Worm (Caenorhabditis elegans): ENCODE data around the gene irld-51.

The irld-51 gene

ce11 chrII:2991555-2992083, 39.1 kb upstream of the irld-51 start, which contains the start of gene K08A2.2 (continued):
- TF ChIP-seq unc-98 (GFP tag; IDR thresholded peaks at IDR 0.05) (peak; percentile 73), alr-1 (tag; optimal IDR thresholded peaks at IDR 0.05; ENCODE audit: borderline replicate concordance) (no peak), pqm-1 (tag; optimal IDR thresholded peaks at IDR 0.05) (no peak), nhr-47 (tag; optimal IDR thresholded peaks at IDR 0.05) (peak; percentile 48), vab-15 (tag; optimal IDR thresholded peaks at IDR 0.05) (no peak), nhr-237 (tag; optimal IDR thresholded peaks at IDR 0.05) (no peak), nhr-84 (tag; optimal IDR thresholded peaks at IDR 0.05) (no peak), lin-14 (GFP tag; optimal IDR thresholded peaks at IDR 0.05) (no peak), grh-1 (GFP tag; IDR thresholded peaks at IDR 0.05) (no peak), hpl-2 (GFP tag; optimal IDR thresholded peaks at IDR 0.05) (no peak), lin-13 (GFP tag; optimal IDR thresholded peaks at IDR 0.05) (no peak), irx-1 (tag; optimal IDR thresholded peaks at IDR 0.05) (no peak), zag-1 (tag; optimal IDR thresholded peaks at IDR 0.05) (no peak), sup-37 (GFP tag; optimal IDR thresholded peaks at IDR 0.05) (no peak), elt-2 (tag; optimal IDR thresholded peaks at IDR 0.05) (peak; percentile 28), swsn-7 (tag; optimal IDR thresholded peaks at IDR 0.05) (no peak)

ce11 chrII:2990089-2990488, 37.6 kb upstream of the irld-51 start:
- TF ChIP-seq efl-1 (optimal IDR thresholded peaks at IDR 0.05) (no peak), efl-1 (GFP tag; optimal IDR thresholded peaks at IDR 0.05 in 1 of 2) (peak in 1 of 2 experiments; percentile 29), alr-1 (tag; optimal IDR thresholded peaks at IDR 0.05; ENCODE audit: borderline replicate concordance) (no peak)

ce11 chrII:2987854-2988350, 35.4 kb upstream of the irld-51 start, which contains the start of gene lido-7:
Gene lido-7 (plus strand): TSS chrII:2988300.
- TF ChIP-seq C34B4.2 (tag; optimal IDR thresholded peaks at IDR 0.05) = no peak
- no peak for TF ChIP-seq zag-1 (tag; optimal IDR thresholded peaks at IDR 0.05)
- 0 out of 2 replicates have a peak, but pooled peaks have one; percentile 17 for TF ChIP-seq unc-98 (GFP tag; IDR thresholded peaks at IDR 0.05)
- TF ChIP-seq nhr-71 (tag; optimal IDR thresholded peaks at IDR 0.05) = peak; percentile 71
- TF ChIP-seq isw-1 (GFP tag; IDR thresholded peaks at IDR 0.05) = peak; percentile 13; the same call in 1 of the 2 replicates
- peak; percentile 61 to 64 for TF ChIP-seq efl-1 (optimal IDR thresholded peaks at IDR 0.05)
- TF ChIP-seq efl-1 (GFP tag; optimal IDR thresholded peaks at IDR 0.05 in 1 of 2) = peak; percentile 30 to 44
- TF ChIP-seq dpl-1 (GFP tag; optimal IDR thresholded peaks at IDR 0.05) = peak in 2 of 3 experiments; percentile 20 to 31
- peak; percentile 12 for TF ChIP-seq dsc-1 (tag; optimal IDR thresholded peaks at IDR 0.05)
- no peak for TF ChIP-seq F16B12.6 (tag; optimal IDR thresholded peaks at IDR 0.05)
- peak; percentile 74 for TF ChIP-seq nhr-85 (tag)
- no peak for TF ChIP-seq lin-15B (tag; optimal IDR thresholded peaks at IDR 0.05)
- peak; percentile 78 for TF ChIP-seq rnt-1 (tag; optimal IDR thresholded peaks at IDR 0.05)
- TF ChIP-seq hpl-2 (GFP tag; optimal IDR thresholded peaks at IDR 0.05) = no peak
- TF ChIP-seq jun-1 (tag; optimal IDR thresholded peaks at IDR 0.05) = peak; percentile 9
- TF ChIP-seq ztf-4 (tag; optimal IDR thresholded peaks at IDR 0.05) = no peak
- TF ChIP-seq mdl-1 (tag; optimal IDR thresholded peaks at IDR 0.05) = peak in 1 of 2 experiments; percentile 14
- no peak for TF ChIP-seq ztf-11 (tag; optimal IDR thresholded peaks at IDR 0.05)
- peak; percentile 11 for TF ChIP-seq fkh-8 (tag; optimal IDR thresholded peaks at IDR 0.05)
- TF ChIP-seq ets-5 (GFP tag; IDR thresholded peaks at IDR 0.05) = no peak
- 0 out of 2 replicates have a peak, but pooled peaks have one; percentile 22 for TF ChIP-seq grh-1 (GFP tag; IDR thresholded peaks at IDR 0.05)
- peak; percentile 83 for TF ChIP-seq lin-14 (GFP tag; optimal IDR thresholded peaks at IDR 0.05)
- TF ChIP-seq tbx-2 (tag; optimal IDR thresholded peaks at IDR 0.05) = peak; percentile 52
- peak in 1 of 3 experiments; percentile 35 for TF ChIP-seq ceh-82 (tag; optimal IDR thresholded peaks at IDR 0.05)
- TF ChIP-seq ceh-8 (GFP tag; optimal IDR thresholded peaks at IDR 0.05) = no peak
- TF ChIP-seq alr-1 (tag; optimal IDR thresholded peaks at IDR 0.05; ENCODE audit: borderline replicate concordance) = no peak
- peak; percentile 6 for TF ChIP-seq vab-15 (tag; optimal IDR thresholded peaks at IDR 0.05)
- TF ChIP-seq lin-13 (GFP tag; optimal IDR thresholded peaks at IDR 0.05) = peak; percentile 28
- TF ChIP-seq snu-23 (GFP tag; optimal IDR thresholded peaks at IDR 0.05) = peak; percentile 58
- TF ChIP-seq swsn-7 (tag; optimal IDR thresholded peaks at IDR 0.05) = peak; percentile 59
- no peak for TF ChIP-seq unc-130 (tag; optimal IDR thresholded peaks at IDR 0.05)
- peak; percentile 38; the same call in 1 of the 2 replicates for TF ChIP-seq nhr-19 (GFP tag; conservative IDR thresholded peaks at IDR 0.05)
- peak; percentile 28 for TF ChIP-seq irx-1 (tag; optimal IDR thresholded peaks at IDR 0.05)
- peak; percentile 6 for TF ChIP-seq mep-1 (tag; optimal IDR thresholded peaks at IDR 0.05)
- TF ChIP-seq C04F5.9 (tag; optimal IDR thresholded peaks at IDR 0.05) = peak; percentile 7
- peak; percentile 59 for TF ChIP-seq nhr-47 (tag; optimal IDR thresholded peaks at IDR 0.05)
- no peak for TF ChIP-seq egl-27 (tag; optimal IDR thresholded peaks at IDR 0.05)
- no peak for TF ChIP-seq nhr-28 (tag; optimal IDR thresholded peaks at IDR 0.05)
- peak; percentile 15 for TF ChIP-seq unc-86 (tag; optimal IDR thresholded peaks at IDR 0.05)
- TF ChIP-seq sptf-1 (tag; optimal IDR thresholded peaks at IDR 0.05) = no peak
- TF ChIP-seq mef-2 (tag; optimal IDR thresholded peaks at IDR 0.05) = no peak

Measured in whole organism, L1 larva.